Comparison of ENCODE assay signal across 3 fruit fly cellular contexts in the genomic region with DNA sequence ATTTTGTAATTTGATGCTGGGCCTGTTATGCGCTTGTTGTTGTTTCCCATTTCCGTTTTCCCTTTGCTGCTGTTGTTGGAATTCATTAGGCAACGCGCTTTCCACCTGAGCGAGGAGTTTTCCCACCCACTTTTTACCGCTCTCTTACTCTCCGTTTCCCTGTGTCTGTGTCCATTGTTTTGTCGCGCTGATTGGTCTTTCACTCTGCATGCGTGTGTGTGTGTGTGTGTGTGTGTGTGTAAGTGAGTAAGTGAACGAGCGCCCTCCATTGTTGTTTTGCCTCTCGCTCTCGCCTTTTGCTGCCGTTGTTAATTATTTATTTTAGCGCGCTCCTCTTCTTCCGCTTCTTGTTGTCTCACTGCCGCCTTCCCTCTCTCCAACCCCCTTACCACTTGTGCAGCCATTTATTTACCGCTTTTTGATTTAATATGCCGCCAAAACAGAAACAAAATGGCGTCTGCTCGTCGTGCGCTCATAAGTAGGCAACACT.
TF ChIP-seq lines count a peak whose summit lies in the region.

No protein-coding gene starts in this region.

- TF ChIP-seq CTCF in whole organism, embryonic (GFP tag; optimal IDR thresholded peaks at IDR 0.05; lab: Kevin White, UChicago), result no peak

TF ChIP-seq in whole organism, embryonic, 481 proteins besides CTCF, POLR2A, EP300 and RAD21:
- TF ChIP-seq CG7987 (GFP tag; optimal IDR thresholded peaks at IDR 0.05; lab: Kevin White, UChicago), result no peak
- TF ChIP-seq p53 (GFP tag; optimal IDR thresholded peaks at IDR 0.05; lab: Kevin White, UChicago), result no peak
- peak in 1 of 2 experiments; percentile 10 for TF ChIP-seq Trl (optimal IDR thresholded peaks at IDR 0.05; lab: Kevin White, UChicago)
- TF ChIP-seq Trl (GFP tag; optimal IDR thresholded peaks at IDR 0.05; lab: Kevin White, UChicago), result no peak
- TF ChIP-seq phol (tag; optimal IDR thresholded peaks at IDR 0.05; lab: Kevin White, UChicago), result peak; percentile 85
- TF ChIP-seq seq (GFP tag; IDR thresholded peaks at IDR 0.05; lab: Robert Waterston, UW), result peak; percentile 38; the same call in 1 of the 2 replicates
- TF ChIP-seq CG1832 (GFP tag; optimal IDR thresholded peaks at IDR 0.05; lab: Kevin White, UChicago), result peak; percentile 7
- TF ChIP-seq Nf-YA (GFP tag; IDR thresholded peaks at IDR 0.05; lab: Robert Waterston, UW), result 0 out of 2 replicates have a peak, but pooled peaks have one; percentile 34
- TF ChIP-seq cg (GFP tag; optimal IDR thresholded peaks at IDR 0.05; lab: Kevin White, UChicago), result peak; percentile 59
- TF ChIP-seq grn (GFP tag; optimal IDR thresholded peaks at IDR 0.05; lab: Kevin White, UChicago), result no peak
- TF ChIP-seq Ets65A (GFP tag; lab: Kevin White, UChicago), result peak; percentile 12
- TF ChIP-seq CG17385 (GFP tag; optimal IDR thresholded peaks at IDR 0.05; lab: Kevin White, UChicago), result peak; percentile 7
- peak; percentile 15 for TF ChIP-seq CoRest (tag; optimal IDR thresholded peaks at IDR 0.05; lab: Kevin White, UChicago)
- no peak for TF ChIP-seq CG31224 (GFP tag; IDR thresholded peaks at IDR 0.05; lab: Robert Waterston, UW)
- peak; percentile 40 for TF ChIP-seq crol (GFP tag; IDR thresholded peaks at IDR 0.05; lab: Robert Waterston, UW)
- peak; percentile 92 for TF ChIP-seq Nf-YB (GFP tag; optimal IDR thresholded peaks at IDR 0.05; lab: Kevin White, UChicago)
- 0 out of 2 replicates have a peak, but pooled peaks have one; percentile 26 for TF ChIP-seq CG10321 (GFP tag; IDR thresholded peaks at IDR 0.05; lab: Robert Waterston, UW)
- peak; percentile 95 for TF ChIP-seq Nf-YC (tag; optimal IDR thresholded peaks at IDR 0.05; lab: Kevin White, UChicago)

TF ChIP-seq in whole organism, prepupa, 60 proteins besides CTCF, POLR2A, EP300 and RAD21:
- no peak for TF ChIP-seq Ets21C (GFP tag; optimal IDR thresholded peaks at IDR 0.05; lab: Kevin White, UChicago)
- TF ChIP-seq fkh (GFP tag; optimal IDR thresholded peaks at IDR 0.05; lab: Kevin White, UChicago), result peak; percentile 8

TF ChIP-seq in whole organism, wandering third instar larva, 38 proteins besides CTCF, POLR2A, EP300 and RAD21:
- no peak for TF ChIP-seq CG9705 (GFP tag; optimal IDR thresholded peaks at IDR 0.05; lab: Kevin White, UChicago)
- TF ChIP-seq Vsx2 (GFP tag; optimal IDR thresholded peaks at IDR 0.05; lab: Kevin White, UChicago; ENCODE audit: partially characterized antibody), result no peak
- peak; percentile 14 for TF ChIP-seq Dfd (GFP tag; optimal IDR thresholded peaks at IDR 0.05; lab: Kevin White, UChicago)
